Worm (Caenorhabditis elegans): Measurements from ENCODE around the gene F54D8.10.

The F54D8.10 gene

ce11 chrIII:5125759-5126158 is 31.2 kb downstream of the F54D8.10 start:
- no peak for TF ChIP-seq unc-62 (GFP tag; optimal IDR thresholded peaks at IDR 0.05)

ce11 chrIII:5126988-5127387 is 32.4 kb downstream of the F54D8.10 start:
- TF ChIP-seq unc-62 (GFP tag; optimal IDR thresholded peaks at IDR 0.05): no peak

ce11 chrIII:5129261-5129660 is 34.7 kb downstream of the F54D8.10 start:
- TF ChIP-seq unc-62 (GFP tag; optimal IDR thresholded peaks at IDR 0.05): no peak

- TF ChIP-seq unc-62 (GFP tag; optimal IDR thresholded peaks at IDR 0.05): no peak
These were observed 36.0 kb downstream of the F54D8.10 start for ce11 chrIII:5130654-5131053.

ce11 chrIII:5134506-5134905 is 39.9 kb downstream of the F54D8.10 start:
- TF ChIP-seq unc-62 (GFP tag; optimal IDR thresholded peaks at IDR 0.05): no peak

DNA sequence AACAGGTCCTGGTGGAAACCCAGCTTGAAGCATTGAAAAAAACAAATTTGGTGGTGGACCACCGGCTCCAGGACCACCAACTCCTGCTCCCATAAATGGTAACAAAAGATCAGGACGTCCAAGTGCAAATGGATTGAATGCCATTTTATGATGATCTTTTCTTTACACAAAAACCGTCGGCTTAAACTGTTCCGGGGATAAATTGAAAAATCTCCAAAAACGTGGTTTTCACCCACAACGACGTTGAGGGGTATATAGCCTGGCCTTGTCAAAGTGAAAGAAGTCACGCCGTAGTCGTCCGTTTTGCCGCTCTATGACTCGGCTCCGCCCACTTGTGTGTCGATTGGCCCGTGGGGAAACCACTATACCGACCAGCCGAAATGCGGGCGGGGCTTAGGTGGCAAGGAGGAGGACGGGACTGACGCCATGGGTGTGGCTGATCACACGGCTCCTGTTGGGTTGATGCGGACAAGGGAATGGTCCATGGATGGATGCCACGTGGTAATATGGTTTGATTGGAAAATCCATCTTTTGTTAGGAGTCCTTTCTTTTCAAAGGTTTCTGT is 41.5 kb downstream of the F54D8.10 start, which contains the start of gene tbx-2:
TSS of gene tbx-2 (minus strand) at position 264 of the 565 bp plus-strand sequence.
- TF ChIP-seq unc-62 (GFP tag; optimal IDR thresholded peaks at IDR 0.05): no peak

ce11 chrIII:5137099-5137498 is 42.5 kb downstream of the F54D8.10 start:
- TF ChIP-seq unc-62 (GFP tag; optimal IDR thresholded peaks at IDR 0.05): no peak

DNA sequence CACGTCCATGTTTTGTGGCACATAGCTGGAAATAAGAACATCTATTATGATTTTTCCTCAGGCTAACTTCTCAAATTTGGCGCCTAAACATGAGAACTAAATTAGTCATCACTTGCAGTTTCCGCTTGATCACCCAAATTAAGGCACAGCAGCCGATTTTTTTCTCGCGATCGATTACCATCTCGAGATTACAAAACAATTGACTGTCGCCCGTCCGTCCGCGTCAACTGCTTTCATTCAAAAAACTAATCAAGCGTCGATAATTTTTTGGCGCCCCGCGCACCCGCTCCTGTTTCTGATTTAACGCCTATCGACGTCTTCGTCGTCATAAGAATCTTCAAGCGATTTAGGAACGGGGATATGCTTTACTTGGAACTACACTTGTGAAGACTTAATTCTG is 43.1 kb downstream of the F54D8.10 start:
- TF ChIP-seq unc-62 (GFP tag; optimal IDR thresholded peaks at IDR 0.05): no peak

DNA sequence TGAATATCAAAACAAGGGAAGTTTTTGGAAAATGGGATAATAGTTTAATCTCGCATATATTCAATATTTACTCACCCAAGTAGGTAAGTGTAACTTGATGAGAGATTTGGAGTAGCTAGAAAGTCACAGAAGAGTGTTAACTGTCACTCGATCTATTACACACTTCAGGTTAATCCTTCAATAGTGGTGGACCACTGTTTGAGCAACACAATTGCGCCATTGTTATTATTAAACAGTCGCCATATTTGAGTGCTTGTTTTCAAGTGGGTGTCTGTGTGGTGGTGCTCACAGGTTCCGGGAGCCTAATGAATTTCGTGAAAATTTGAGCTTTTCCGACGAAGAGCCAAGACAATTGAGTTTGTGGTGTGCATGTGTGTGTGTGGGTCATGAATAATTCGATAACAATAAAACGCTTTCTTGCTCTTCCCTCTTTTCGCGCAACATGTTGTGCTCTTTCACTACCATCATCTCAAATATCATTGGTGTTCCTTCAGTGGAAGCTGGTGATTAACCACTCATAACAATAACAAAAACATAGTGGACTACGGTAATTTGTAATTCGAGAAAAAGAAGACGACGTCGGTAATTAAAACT is 44.4 kb downstream of the F54D8.10 start:
- no peak for TF ChIP-seq unc-62 (GFP tag; optimal IDR thresholded peaks at IDR 0.05)

ce11 chrIII:5139768-5140167 is 45.2 kb downstream of the F54D8.10 start:
- no peak for TF ChIP-seq unc-62 (GFP tag; optimal IDR thresholded peaks at IDR 0.05)

- TF ChIP-seq unc-62 (GFP tag; optimal IDR thresholded peaks at IDR 0.05): no peak
These were observed 46.0 kb downstream of the F54D8.10 start for ce11 chrIII:5140559-5140958.

- TF ChIP-seq unc-62 (GFP tag; optimal IDR thresholded peaks at IDR 0.05): no peak
These were observed 47.3 kb downstream of the F54D8.10 start for ce11 chrIII:5141935-5142334.

DNA sequence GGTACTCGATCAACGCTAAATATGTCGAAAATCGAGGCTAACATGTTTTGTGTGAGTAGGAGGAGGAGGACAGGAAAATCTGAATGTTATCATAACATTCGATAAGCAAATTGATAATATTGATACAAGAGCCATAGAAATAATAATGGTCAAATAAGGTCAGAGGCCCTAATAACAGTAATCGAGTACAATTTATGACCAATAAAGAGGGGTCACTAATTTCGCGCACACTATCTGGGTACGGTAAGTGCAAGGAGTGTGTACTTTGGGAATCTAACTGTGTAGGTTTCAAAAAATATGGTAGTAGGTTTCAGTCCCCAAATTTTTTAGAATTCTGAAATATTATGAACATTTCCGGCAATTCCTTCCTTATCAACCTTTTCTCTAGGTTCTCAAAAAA is 48.9 kb downstream of the F54D8.10 start:
- TF ChIP-seq unc-62 (GFP tag; optimal IDR thresholded peaks at IDR 0.05): no peak

DNA sequence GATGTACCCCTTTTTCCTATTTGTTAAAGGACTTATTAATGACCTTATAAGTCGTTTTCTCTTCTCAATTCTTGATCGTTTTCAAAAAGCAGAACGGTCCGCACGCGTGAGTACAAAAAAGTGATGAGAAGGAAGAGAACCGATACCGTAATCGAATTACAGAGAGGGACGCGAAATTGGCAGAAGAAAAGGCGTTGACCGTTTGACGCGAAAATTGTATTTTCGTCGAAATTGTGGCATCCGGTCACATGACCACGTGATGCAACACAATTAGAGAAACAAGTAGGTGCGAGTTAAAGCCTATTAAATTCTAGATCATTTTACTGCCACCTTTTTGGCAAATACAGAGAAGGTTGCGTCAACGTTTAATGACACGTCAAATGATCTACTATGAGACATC is 49.6 kb downstream of the F54D8.10 start:
- TF ChIP-seq unc-62 (GFP tag; optimal IDR thresholded peaks at IDR 0.05): no peak
